Worm (Caenorhabditis elegans) whole organism, L2 larva: ENCODE results near the gene ZK863.1.

Experiments
- C34F6.9 ChIP-seq: fragments of 150-350 bp; optimal IDR thresholded peaks from 2 replicates; lab custom pipeline; 2014; ENCODE audit warnings: missing biosample characterization, missing genetic modification characterization
- R02D3.7 ChIP-seq: fragments of 150-350 bp; optimal IDR thresholded peaks from 2 replicates; lab custom pipeline; 2014; ENCODE audit warnings: missing biosample characterization, missing genetic modification characterization
- Y55F3AM.14 ChIP-seq: fragments of 200-800 bp; sonication (Bioruptor generic); optimal IDR thresholded peaks from 2 replicates; lab custom pipeline; 2018; ENCODE audit warnings: mild to moderate bottlenecking, missing genetic modification characterization, missing compliant biosample characterization
- aly-2 ChIP-seq: fragments of 150-350 bp; optimal IDR thresholded peaks from 2 replicates; lab custom pipeline; 2014; ENCODE audit warnings: missing biosample characterization, missing genetic modification characterization
- blmp-1 ChIP-seq: sonication (generic microtip); optimal IDR thresholded peaks from 2 replicates; lab custom pipeline; 2017; ENCODE audit warnings: missing genetic modification characterization, mild to moderate bottlenecking, missing compliant biosample characterization, antibody characterized with exemption, moderate library complexity; ENCODE audit not compliant: insufficient read depth
- ceh-16 ChIP-seq: fragments of 150-350 bp; optimal IDR thresholded peaks from 2 replicates; lab custom pipeline; 2014; ENCODE audit warnings: missing biosample characterization, missing genetic modification characterization
- ceh-82 ChIP-seq: fragments of 150-350 bp; optimal IDR thresholded peaks from 2 replicates; lab custom pipeline; 2014; ENCODE audit warnings: missing biosample characterization, missing genetic modification characterization
- crh-2 ChIP-seq: sonication (generic microtip); optimal IDR thresholded peaks from 2 replicates; lab custom pipeline; 2017; ENCODE audit warnings: missing biosample characterization, missing genetic modification characterization
- dmd-4 ChIP-seq: sonication (generic microtip); optimal IDR thresholded peaks from 2 replicates; lab custom pipeline; 2017; ENCODE audit warnings: missing biosample characterization, missing genetic modification characterization
- egl-27 ChIP-seq: sonication (generic microtip); optimal IDR thresholded peaks from 3 replicates; lab custom pipeline; 2017; ENCODE audit warnings: missing biosample characterization, missing genetic modification reagents, missing genetic modification characterization
- elt-1 ChIP-seq: fragments of 150-350 bp; optimal IDR thresholded peaks from 2 replicates; lab custom pipeline; 2014; ENCODE audit warnings: missing biosample characterization, missing genetic modification characterization
- fos-1 ChIP-seq: fragments of 150-350 bp; optimal IDR thresholded peaks from 2 replicates; lab custom pipeline; 2014; ENCODE audit warnings: missing biosample characterization, missing genetic modification characterization
- gmeb-1 ChIP-seq: fragments of 150-350 bp; optimal IDR thresholded peaks from 2 replicates; lab custom pipeline; 2014; ENCODE audit warnings: missing biosample characterization, missing genetic modification characterization
- lin-11 ChIP-seq: fragments of 150-350 bp; sonication (generic microtip); optimal IDR thresholded peaks from 2 replicates; lab custom pipeline; 2014; ENCODE audit warnings: missing biosample characterization, missing genetic modification characterization, inconsistent platforms, mixed read lengths
- lin-39 ChIP-seq: fragments of 150-350 bp; optimal IDR thresholded peaks from 2 replicates; lab custom pipeline; 2014; ENCODE audit warnings: missing biosample characterization, missing genetic modification reagents, missing genetic modification characterization
- lsy-2 ChIP-seq, 2 experiments: fragments of 150-350 bp in 1 of 2; sonication (generic microtip) in 1 of 2; optimal IDR thresholded peaks; 2 replicates each; lab custom pipeline; 2014 to 2017; ENCODE audit warnings: missing biosample characterization in 2 of 2, missing genetic modification characterization in 2 of 2
- mab-5 ChIP-seq: fragments of 150-350 bp; optimal IDR thresholded peaks from 2 replicates; lab custom pipeline; 2014; ENCODE audit warnings: missing biosample characterization, missing genetic modification characterization
- mdl-1 ChIP-seq, 2 experiments: fragments of 150-350 bp in 1 of 2; sonication (generic microtip) in 1 of 2; optimal IDR thresholded peaks; 2 replicates each; lab custom pipeline; 2017; ENCODE audit warnings: missing biosample characterization in 2 of 2, missing genetic modification characterization in 2 of 2
- nhr-129 ChIP-seq: fragments of 150-350 bp; optimal IDR thresholded peaks from 2 replicates; lab custom pipeline; 2014; ENCODE audit warnings: missing biosample characterization, missing genetic modification characterization
- nhr-21 ChIP-seq: fragments of 150-350 bp; optimal IDR thresholded peaks from 2 replicates; lab custom pipeline; 2014; ENCODE audit warnings: missing biosample characterization, missing genetic modification characterization
- nhr-23 ChIP-seq: fragments of 150-350 bp; optimal IDR thresholded peaks from 2 replicates; lab custom pipeline; 2014; ENCODE audit warnings: missing biosample characterization, missing genetic modification reagents, missing genetic modification characterization
- nhr-25 ChIP-seq: fragments of 150-350 bp; sonication (generic microtip); optimal IDR thresholded peaks from 3 replicates; lab custom pipeline; 2014; ENCODE audit warnings: missing biosample characterization, missing genetic modification characterization
- nhr-6 ChIP-seq: fragments of 150-350 bp; optimal IDR thresholded peaks from 2 replicates; lab custom pipeline; 2014; ENCODE audit warnings: missing biosample characterization, missing genetic modification characterization
- nhr-77 ChIP-seq: fragments of 150-350 bp; optimal IDR thresholded peaks from 2 replicates; lab custom pipeline; 2014; ENCODE audit warnings: missing biosample characterization, missing genetic modification characterization
- peb-1 ChIP-seq: fragments of 150-350 bp; optimal IDR thresholded peaks from 2 replicates; lab custom pipeline; 2014; ENCODE audit warnings: missing biosample characterization, missing genetic modification characterization
- sem-4 ChIP-seq: fragments of 150-350 bp; optimal IDR thresholded peaks from 2 replicates; lab custom pipeline; 2014; ENCODE audit warnings: missing biosample characterization, missing genetic modification reagents, missing genetic modification characterization
- skn-1 ChIP-seq: sonication (generic microtip); optimal IDR thresholded peaks from 2 replicates; lab custom pipeline; 2017; ENCODE audit warnings: missing biosample characterization, missing genetic modification characterization
- sma-3 ChIP-seq: sonication (generic microtip); optimal IDR thresholded peaks from 2 replicates; lab custom pipeline; 2016; ENCODE audit warnings: missing genetic modification reagents, missing genetic modification characterization, missing compliant biosample characterization
- unc-62 ChIP-seq: fragments of 150-350 bp; optimal IDR thresholded peaks from 2 replicates; lab custom pipeline; 2014; ENCODE audit warnings: missing biosample characterization, missing genetic modification reagents, missing genetic modification characterization
- zag-1 ChIP-seq: fragments of 150-350 bp; optimal IDR thresholded peaks from 2 replicates; lab custom pipeline; 2014; ENCODE audit warnings: missing biosample characterization, missing genetic modification characterization
- ztf-1 ChIP-seq: fragments of 200-800 bp; sonication (Bioruptor generic); conservative IDR thresholded peaks from 2 replicates; pipeline ENCODE4 v1.3.6; 2022; ENCODE audit warnings: missing genetic modification characterization, missing compliant biosample characterization
- ztf-11 ChIP-seq: sonication (generic microtip); optimal IDR thresholded peaks from 2 replicates; lab custom pipeline; 2017; ENCODE audit warnings: missing biosample characterization, missing genetic modification characterization
- ztf-4 ChIP-seq: fragments of 150-350 bp; optimal IDR thresholded peaks from 2 replicates; lab custom pipeline; 2014; ENCODE audit warnings: missing biosample characterization, missing genetic modification characterization

The ZK863.1 gene

DNA sequence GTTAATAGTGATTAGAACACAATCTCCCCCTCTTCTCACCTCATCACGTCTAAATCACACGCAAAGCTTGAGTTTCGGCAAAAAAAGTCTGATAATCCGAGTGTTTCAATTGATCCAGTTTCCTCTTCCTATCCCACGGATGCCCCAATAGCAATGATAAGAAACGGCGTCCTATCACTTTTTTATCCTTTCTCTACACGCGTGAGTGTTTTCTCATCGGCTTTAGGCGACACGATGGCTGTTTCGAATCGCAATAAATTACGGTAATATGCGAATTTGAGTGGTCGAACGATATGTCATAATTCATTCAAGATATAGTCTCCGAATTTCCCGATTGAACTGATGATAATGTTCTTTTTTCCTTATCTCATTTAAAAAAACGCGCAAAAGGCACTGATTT is 29.5 kb upstream of the ZK863.1 start (continued):
- TF ChIP-seq nhr-6 (tag; lab: Kevin White, UChicago) = no peak
- peak; percentile 80 for TF ChIP-seq nhr-21
- TF ChIP-seq skn-1 (tag; lab: Kevin White, UChicago) = no peak
- no peak for TF ChIP-seq C34F6.9 (tag; lab: Kevin White, UChicago)
- TF ChIP-seq unc-62 (GFP tag; lab: Kevin White, UChicago) = no peak
- TF ChIP-seq lin-11 = no peak
- no peak for TF ChIP-seq elt-1 (tag; lab: Kevin White, UChicago)
- TF ChIP-seq zag-1 = no peak
- TF ChIP-seq crh-2 (tag; lab: Kevin White, UChicago) = no peak
- no peak for TF ChIP-seq nhr-129 (tag; lab: Kevin White, UChicago)

DNA sequence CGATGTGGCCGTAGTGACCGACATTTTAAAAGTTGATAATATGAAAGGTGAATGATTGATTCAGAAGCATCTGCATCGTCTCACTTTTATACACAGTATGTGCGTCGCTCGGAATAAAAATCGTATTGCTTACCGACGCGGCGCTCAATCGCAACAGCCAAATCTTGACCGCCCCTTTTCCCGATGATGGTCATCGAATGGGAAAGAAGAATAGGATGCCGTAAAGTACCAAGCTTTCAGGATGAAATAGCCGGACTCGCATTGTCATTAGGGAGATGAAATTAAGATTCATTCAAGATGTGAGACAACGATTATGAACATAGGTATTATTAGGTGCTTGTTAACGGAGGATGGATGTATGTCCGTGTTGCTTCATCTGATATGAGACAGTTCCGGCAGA is 28.5 kb upstream of the ZK863.1 start, which contains the start of gene lon-3:
Gene lon-3, minus strand, starts transcription at position 101 of the 400 bp plus-strand sequence.
- TF ChIP-seq ceh-82 (tag; lab: Kevin White, UChicago) = no peak
- TF ChIP-seq Y55F3AM.14 (GFP tag; lab: Kevin White, UChicago) = no peak
- no peak for TF ChIP-seq unc-62 (GFP tag; lab: Kevin White, UChicago)
- no peak for TF ChIP-seq nhr-23 (tag; lab: Kevin White, UChicago)
- no peak for TF ChIP-seq lin-39
- TF ChIP-seq gmeb-1 (tag; lab: Kevin White, UChicago) = no peak
- TF ChIP-seq egl-27 (tag; lab: Kevin White, UChicago) = no peak
- no peak for TF ChIP-seq skn-1 (tag; lab: Kevin White, UChicago)
- TF ChIP-seq lsy-2 (tag; optimal IDR thresholded peaks at IDR 0.05; lab: Kevin White, UChicago) = no peak
- TF ChIP-seq ceh-16 (tag; lab: Kevin White, UChicago) = no peak
- TF ChIP-seq, all 48 proteins: peak for 0

DNA sequence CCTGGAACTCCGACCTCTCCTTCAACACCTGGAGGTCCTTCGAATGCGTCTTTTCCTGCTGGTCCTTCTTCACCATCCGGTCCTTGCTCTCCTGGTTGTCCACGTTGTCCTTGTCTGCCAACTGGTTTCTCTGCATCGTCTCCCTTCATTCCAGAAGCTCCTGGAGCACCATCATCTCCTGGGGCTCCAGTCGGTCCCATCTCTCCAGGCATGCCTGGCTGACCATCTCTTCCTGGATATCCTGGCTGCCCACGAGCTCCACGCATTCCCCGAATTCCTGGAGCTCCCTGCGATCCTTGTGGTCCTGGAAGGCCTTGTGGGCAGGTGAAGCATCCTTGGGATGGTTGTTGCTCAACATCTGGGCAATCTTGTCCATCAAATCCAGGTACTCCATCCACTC is 27.7 kb upstream of the ZK863.1 start:
- TF ChIP-seq ztf-4 (tag; lab: Kevin White, UChicago) = no peak
- no peak for TF ChIP-seq aly-2
- TF ChIP-seq blmp-1 (tag; lab: Kevin White, UChicago) = no peak
- no peak for TF ChIP-seq fos-1 (tag; lab: Kevin White, UChicago)
- TF ChIP-seq R02D3.7 = no peak
- 0 out of 2 replicates have a peak, but pooled peaks have one; percentile 44 for TF ChIP-seq ztf-1 (GFP tag; lab: Robert Waterston, UW)

DNA sequence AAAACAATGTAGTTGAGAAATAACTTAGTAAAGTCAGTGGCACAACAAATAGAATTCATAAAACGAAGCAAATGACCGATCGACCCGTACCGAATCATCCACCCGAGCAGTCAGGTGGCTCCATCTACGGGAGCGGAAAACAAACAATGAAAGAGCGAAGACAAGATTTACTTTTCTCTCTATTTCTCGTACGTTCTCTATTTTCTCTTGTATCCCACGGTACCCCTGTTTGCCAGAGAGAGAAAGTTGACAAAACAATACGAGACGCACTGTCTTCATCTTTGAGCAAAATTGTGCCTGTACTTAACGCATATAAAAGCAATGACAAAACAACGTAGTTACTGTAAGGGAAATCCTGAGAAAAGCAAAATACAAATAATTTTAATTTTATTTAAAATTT is 26.6 kb upstream of the ZK863.1 start:
- TF ChIP-seq dmd-4 (tag; lab: Kevin White, UChicago) (no peak), nhr-129 (tag; lab: Kevin White, UChicago) (peak; percentile 18)
- TF ChIP-seq, all 48 proteins: peak for 1

DNA sequence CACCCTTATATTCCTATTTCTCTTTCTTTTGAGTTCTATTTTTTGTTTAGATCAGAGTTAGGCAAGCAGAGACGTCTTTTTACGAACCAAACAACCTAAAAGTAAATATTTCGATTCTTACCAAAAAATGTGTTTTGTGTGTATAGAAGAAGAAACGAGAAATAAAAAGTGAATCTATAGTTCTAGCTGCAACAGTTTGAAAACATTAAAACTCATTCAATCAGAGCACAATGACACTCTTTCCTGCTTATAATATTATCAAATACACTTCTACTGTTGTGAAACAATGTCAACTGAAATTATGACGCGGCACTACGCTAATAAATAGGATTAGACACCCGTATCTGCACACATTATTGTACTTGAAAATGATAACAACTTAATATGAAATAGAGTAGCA is 25.8 kb upstream of the ZK863.1 start, which contains the start of gene ZK836.3:
Gene ZK836.3, minus strand, starts transcription at position 101 of the 400 bp plus-strand sequence.
- no peak for TF ChIP-seq mdl-1 (tag; optimal IDR thresholded peaks at IDR 0.05; lab: Kevin White, UChicago)

DNA sequence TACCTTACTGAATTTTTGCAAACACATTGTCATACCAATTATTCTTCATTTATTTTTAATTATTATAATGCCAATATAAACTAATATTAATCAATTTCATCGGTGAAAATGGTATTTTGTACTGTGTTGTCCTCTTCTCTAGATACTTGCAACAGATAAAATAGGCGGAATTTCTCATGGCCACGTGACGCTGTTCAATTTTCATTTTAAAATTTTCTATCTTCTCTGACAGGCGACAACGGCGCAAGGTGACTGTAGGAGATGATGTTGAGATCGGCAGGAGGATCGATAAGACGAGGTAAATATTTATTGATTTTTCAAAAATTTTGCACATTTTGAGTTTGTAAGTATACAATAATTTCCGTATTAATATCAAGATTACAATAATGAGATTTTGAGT is 24.3 kb upstream of the ZK863.1 start, which contains the start of gene ogdh-2:
Gene ogdh-2, plus strand, starts transcription at position 233 of the 400 bp plus-strand sequence.
- TF ChIP-seq nhr-25 (tag; lab: Kevin White, UChicago) = peak; percentile 40
- no peak for TF ChIP-seq sem-4 (tag; lab: Kevin White, UChicago)
- TF ChIP-seq skn-1 (tag; lab: Kevin White, UChicago) = no peak
- TF ChIP-seq nhr-21 = peak; percentile 6
- TF ChIP-seq mab-5 (tag; lab: Kevin White, UChicago) = no peak
- no peak for TF ChIP-seq peb-1
- TF ChIP-seq zag-1 = no peak
- TF ChIP-seq blmp-1 (tag; lab: Kevin White, UChicago) = no peak
- no peak for TF ChIP-seq ztf-11
- peak; percentile 10 for TF ChIP-seq fos-1 (tag; lab: Kevin White, UChicago)
- TF ChIP-seq nhr-6 (tag; lab: Kevin White, UChicago) = no peak
- TF ChIP-seq Y55F3AM.14 (GFP tag; lab: Kevin White, UChicago) = no peak
- peak in 1 of 2 experiments; percentile 13 for TF ChIP-seq lsy-2 (tag; optimal IDR thresholded peaks at IDR 0.05; lab: Kevin White, UChicago)
- peak; percentile 39 for TF ChIP-seq ceh-16 (tag; lab: Kevin White, UChicago)
- no peak for TF ChIP-seq nhr-77
- no peak for TF ChIP-seq C34F6.9 (tag; lab: Kevin White, UChicago)
- TF ChIP-seq sma-3 (GFP tag; lab: Kevin White, UChicago) = peak; percentile 48
